Fruit fly (Drosophila melanogaster) Kc167 (cell line): Measurements from ENCODE around the gene CG17272.

Experiments
- Myc ChIP-seq: fragments of >200 bp; optimal IDR thresholded peaks from 2 replicates; lab custom pipeline; 2017; ENCODE audit warnings: missing external identifiers
- Sin3A ChIP-seq: fragments of >200 bp; optimal IDR thresholded peaks from 2 replicates; lab custom pipeline; 2018; ENCODE audit warnings: missing external identifiers
- h ChIP-seq: fragments of >200 bp; optimal IDR thresholded peaks from 3 replicates; lab custom pipeline; 2018; ENCODE audit warnings: missing external identifiers
- insv ChIP-seq: fragments of >200 bp; optimal IDR thresholded peaks from 3 replicates; lab custom pipeline; 2018; ENCODE audit warnings: missing external identifiers
- psq ChIP-seq: fragments of >200 bp; optimal IDR thresholded peaks from 2 replicates; lab custom pipeline; 2017; ENCODE audit warnings: missing external identifiers
- ttk ChIP-seq: sonication (Bioruptor generic); optimal IDR thresholded peaks from 2 replicates; lab custom pipeline; 2017; ENCODE audit warnings: missing external identifiers

CG17272 gene

DNA sequence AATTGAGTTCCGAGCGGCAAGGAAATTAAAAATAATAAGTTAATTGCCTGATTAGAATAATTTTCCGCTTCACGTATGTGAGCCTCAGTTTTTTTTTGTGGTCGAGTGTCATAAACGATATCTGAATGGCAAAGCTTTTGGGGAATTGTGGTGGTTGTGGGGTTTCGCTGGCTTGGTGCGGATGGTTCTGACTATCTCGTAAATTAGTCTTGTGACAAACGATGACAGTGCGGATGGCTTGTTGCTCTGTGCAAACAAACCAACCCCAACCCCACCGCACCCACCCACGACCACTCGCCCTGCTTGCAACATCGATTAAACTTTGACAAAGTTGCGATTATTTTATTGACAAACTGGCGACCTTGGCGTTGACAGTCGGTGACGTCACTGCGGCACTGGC lies 2.9 kb upstream of the CG17272 start:
- TF ChIP-seq psq (no peak), ttk (lab: Kevin White, UChicago) (no peak), h (no peak), Sin3A (lab: Kevin White, UChicago) (no peak), Myc (lab: Kevin White, UChicago) (no peak), insv (lab: Kevin White, UChicago) (no peak)

DNA sequence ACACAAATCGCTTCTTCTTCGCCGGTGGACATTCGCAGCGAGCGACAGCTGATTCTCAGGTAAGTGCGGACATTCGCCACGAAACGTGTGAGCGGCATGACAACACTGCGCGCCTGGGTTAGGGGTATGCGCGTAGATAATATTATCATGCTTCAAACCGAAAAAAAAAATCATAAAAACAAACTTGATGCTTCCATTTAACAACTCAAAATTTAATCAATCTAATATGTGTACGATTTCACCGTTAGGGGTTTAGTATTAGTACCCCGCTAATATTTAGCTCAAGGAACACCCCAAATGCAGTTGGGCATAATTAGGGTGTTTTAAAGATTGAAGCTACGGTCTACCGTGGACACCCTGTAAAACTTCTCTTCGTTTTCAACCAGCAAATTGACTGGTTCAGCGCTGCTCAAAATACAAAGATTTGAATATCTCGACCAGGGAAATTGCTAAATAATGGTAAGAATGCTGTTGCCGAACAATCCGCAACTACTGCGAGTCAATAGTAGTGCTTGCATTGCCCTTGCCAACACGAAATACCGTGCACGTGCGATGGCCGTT lies 2.1 kb downstream of the CG17272 start, which contains the start of the genes CG17271 and RpS20:
Gene CG17271 (minus strand): TSS at position 34 of the 561 bp plus-strand sequence.
Gene RpS20 (plus strand): TSS at position 367 of the 561 bp plus-strand sequence.
- no peak for TF ChIP-seq Myc (lab: Kevin White, UChicago)
- no peak for TF ChIP-seq psq
- TF ChIP-seq Sin3A (lab: Kevin White, UChicago): no peak
- TF ChIP-seq h: no peak
- no peak for TF ChIP-seq ttk (lab: Kevin White, UChicago)
- TF ChIP-seq insv (lab: Kevin White, UChicago): no peak

- TF ChIP-seq h (no peak), insv (lab: Kevin White, UChicago) (no peak), ttk (lab: Kevin White, UChicago) (no peak)
These were observed 5.3 kb downstream of the CG17272 start, which contains the start of gene CG17270 for dm6 chr3R:20818689-20819088. Gene CG17270, minus strand, starts transcription at chr3R:20818929.

DNA sequence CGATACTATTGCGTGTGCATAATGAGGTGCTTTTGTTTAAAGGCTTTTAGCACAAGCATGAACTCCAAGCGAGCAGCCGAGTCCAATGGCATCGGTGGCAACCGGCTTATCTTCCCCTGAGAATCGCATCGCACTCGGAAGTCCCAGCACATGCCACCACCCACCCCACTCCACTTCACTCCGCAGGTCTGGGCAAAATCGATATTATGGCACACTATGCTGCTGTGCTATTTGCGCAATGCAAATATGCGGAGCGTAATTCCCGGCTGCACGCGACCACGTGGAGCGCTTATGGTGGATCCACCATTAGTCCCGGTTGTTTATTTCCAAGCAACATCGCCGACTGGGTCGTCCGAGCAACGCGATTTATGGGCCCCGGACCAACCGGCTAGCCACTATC lies 5.8 kb downstream of the CG17272 start:
- TF ChIP-seq psq (no peak), ttk (lab: Kevin White, UChicago) (no peak), h (no peak), insv (lab: Kevin White, UChicago) (no peak), Myc (lab: Kevin White, UChicago) (no peak), Sin3A (lab: Kevin White, UChicago) (no peak)

DNA sequence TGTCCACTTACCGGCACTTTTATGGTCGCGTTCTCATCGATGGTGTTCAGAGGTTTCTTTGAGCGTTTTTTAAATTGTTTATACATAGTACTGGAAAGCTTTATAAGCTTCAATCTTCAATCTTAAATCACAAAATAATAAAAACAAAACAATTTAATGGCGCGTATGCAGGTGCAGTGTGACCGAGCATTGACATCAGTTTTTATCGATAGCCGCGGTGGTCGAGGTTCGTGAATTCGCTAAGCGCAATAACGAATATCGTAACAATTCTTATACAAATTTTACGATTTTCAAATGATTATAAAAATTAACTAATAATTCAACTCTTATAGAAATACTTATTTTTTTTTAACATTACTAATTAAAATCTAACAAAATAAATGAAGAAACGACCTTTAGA lies 8.0 kb downstream of the CG17272 start, which contains the start of gene Fancd2:
Gene Fancd2 (minus strand): TSS at position 183 of the 400 bp plus-strand sequence.
- TF ChIP-seq insv (lab: Kevin White, UChicago): no peak
- TF ChIP-seq ttk (lab: Kevin White, UChicago): no peak
- TF ChIP-seq Sin3A (lab: Kevin White, UChicago): no peak

DNA sequence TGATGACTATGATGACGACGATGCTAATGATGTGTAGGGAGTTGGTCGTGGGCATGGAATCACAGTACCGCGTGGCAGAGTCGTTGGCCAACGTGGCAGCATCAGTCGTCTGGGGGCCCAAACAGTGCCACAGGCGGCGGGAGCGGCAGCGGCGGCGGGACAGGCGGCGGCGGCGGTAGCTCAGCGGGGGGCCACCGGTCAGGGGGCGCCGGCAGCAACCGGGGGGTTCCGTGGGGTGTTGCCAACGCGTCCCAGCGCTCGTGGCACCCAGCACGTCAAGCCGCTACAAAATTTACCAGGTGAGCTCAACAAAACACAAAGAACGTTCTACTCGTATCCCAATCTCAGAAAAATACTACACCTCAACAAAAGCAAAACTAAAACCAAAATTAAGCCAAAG lies 21.8 kb downstream of the CG17272 start:
- TF ChIP-seq psq (no peak), insv (lab: Kevin White, UChicago) (no peak), h (no peak), Sin3A (lab: Kevin White, UChicago) (no peak), Myc (lab: Kevin White, UChicago) (no peak), ttk (lab: Kevin White, UChicago) (no peak)

DNA sequence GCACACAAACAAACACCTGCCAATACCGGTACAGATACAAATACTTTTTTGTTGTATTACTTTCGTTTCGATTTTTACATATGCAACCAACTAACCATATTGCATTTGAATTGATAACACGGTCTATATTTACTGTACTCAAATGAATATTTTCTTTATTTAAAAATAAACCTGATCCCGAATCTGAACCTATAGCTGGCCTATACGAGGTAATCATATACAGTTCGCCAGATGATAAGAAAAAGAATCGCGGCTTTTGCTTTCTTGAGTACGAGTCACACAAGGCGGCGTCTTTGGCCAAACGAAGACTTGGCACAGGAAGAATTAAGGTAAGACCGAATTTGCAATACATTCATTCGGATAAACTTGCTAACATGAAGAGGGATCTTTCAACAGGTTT lies 27.1 kb downstream of the CG17272 start:
- TF ChIP-seq ttk (lab: Kevin White, UChicago): no peak
- TF ChIP-seq Myc (lab: Kevin White, UChicago): no peak
- TF ChIP-seq insv (lab: Kevin White, UChicago): no peak
- TF ChIP-seq h: no peak
- TF ChIP-seq psq: no peak
- no peak for TF ChIP-seq Sin3A (lab: Kevin White, UChicago)

- TF ChIP-seq h (no peak), Sin3A (lab: Kevin White, UChicago) (no peak), psq (no peak), Myc (lab: Kevin White, UChicago) (no peak), insv (lab: Kevin White, UChicago) (no peak)
These were observed 32.7 kb downstream of the CG17272 start for dm6 chr3R:20791212-20791789.

DNA sequence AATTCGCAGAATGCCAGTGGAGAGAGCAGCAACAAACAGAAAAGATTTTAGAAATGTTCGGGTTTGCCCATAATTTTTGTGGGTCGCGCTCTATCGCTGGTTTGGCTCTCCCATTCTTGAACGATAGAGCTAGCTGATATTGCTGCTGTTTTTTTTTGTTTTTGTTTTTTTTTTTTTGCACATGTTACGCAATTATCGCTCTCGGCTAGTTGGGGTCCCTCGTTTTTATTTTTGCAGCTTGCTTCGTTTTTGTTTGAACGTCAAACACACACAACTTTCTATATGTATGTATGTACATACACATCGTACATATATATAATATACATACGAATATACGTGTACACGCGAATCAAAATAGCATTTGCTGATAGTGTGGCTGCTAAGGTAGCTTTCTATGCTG lies 33.6 kb downstream of the CG17272 start:
- no peak for TF ChIP-seq insv (lab: Kevin White, UChicago)
- TF ChIP-seq ttk (lab: Kevin White, UChicago): no peak
- TF ChIP-seq Myc (lab: Kevin White, UChicago): no peak
- TF ChIP-seq psq: no peak
- TF ChIP-seq h: no peak
- TF ChIP-seq Sin3A (lab: Kevin White, UChicago): no peak

dm6 chr3R:20788559-20788958 lies 35.5 kb downstream of the CG17272 start:
- TF ChIP-seq psq (no peak), Sin3A (lab: Kevin White, UChicago) (no peak), h (no peak), insv (lab: Kevin White, UChicago) (no peak), Myc (lab: Kevin White, UChicago) (no peak), ttk (lab: Kevin White, UChicago) (no peak)

DNA sequence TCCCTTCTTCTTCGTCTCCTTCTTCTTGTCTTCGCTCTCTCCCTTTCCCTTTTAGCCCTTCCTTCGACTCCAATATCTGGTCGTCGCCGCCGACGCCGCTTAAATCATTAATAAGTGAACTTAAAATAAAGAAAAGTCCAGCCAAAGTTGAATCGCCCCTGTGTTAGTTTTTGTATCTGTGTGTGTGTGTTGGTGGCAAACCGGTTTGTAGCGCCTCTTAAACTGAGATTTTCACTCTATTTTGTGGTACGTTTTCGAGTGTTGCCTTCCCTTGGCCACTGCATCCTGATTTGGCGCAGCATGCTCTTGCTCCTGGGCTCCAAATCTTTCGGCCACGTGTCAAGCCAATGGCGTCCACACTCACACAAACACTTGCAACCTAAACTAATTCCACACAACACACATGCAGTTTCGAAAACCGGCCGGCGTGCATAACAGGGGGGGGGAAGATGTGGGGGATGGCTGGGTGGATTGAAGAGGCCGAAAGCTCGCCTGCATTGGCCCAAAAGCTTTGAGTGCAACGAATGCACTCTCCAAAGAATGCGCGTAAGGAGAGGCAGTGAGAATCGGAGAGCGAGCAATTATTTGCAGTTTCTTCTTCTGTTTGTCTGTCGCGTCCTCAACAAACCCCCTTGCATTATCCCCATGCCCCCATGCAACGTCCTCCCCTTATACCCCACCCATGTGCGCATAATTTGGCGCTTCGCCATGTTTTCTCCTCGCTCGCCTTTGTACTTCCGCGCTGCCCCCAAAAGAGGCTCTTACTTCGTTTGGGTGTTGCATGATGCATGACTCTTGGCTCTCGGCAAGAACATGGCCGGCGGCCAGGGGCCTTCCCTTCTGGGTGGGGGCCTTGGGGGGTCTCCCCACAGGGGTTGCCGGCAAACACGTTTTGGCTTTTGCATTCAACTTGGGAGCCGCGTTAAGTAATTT lies 39.3 kb downstream of the CG17272 start:
- TF ChIP-seq h: no peak
- TF ChIP-seq Myc (lab: Kevin White, UChicago): no peak
- TF ChIP-seq Sin3A (lab: Kevin White, UChicago): no peak
- no peak for TF ChIP-seq psq
- no peak for TF ChIP-seq insv (lab: Kevin White, UChicago)
- TF ChIP-seq ttk (lab: Kevin White, UChicago): no peak
